Worm (Caenorhabditis elegans) whole organism, mixed stage, embryonic: ENCODE data around the gene Y53C12A.3.
A peak's percentile ranks its signal among the peaks of the same experiment; 100 is the strongest.
"Not testable (repeated sequence)": the region's sequence is repeated elsewhere in the genome, so short reads cannot be mapped to it uniquely, and the experiment has no call there.

ENCODE experiments used
- M03D4.4 ChIP-seq: sonication (generic microtip); optimal IDR thresholded peaks from 2 replicates; lab custom pipeline; 2017; ENCODE audit warnings: mild to moderate bottlenecking, missing genetic modification characterization, missing compliant biosample characterization
- blmp-1 ChIP-seq: fragments of 150-350 bp; optimal IDR thresholded peaks from 2 replicates; lab custom pipeline; 2014; ENCODE audit warnings: missing biosample characterization, missing genetic modification characterization
- ceh-39 ChIP-seq: fragments of 150-350 bp; optimal IDR thresholded peaks from 2 replicates; lab custom pipeline; 2014; ENCODE audit warnings: missing biosample characterization, missing genetic modification characterization
- ceh-43 ChIP-seq: fragments of 200-800 bp; sonication (Bioruptor generic); optimal IDR thresholded peaks from 2 replicates; lab custom pipeline; 2018; ENCODE audit warnings: mild to moderate bottlenecking, missing genetic modification characterization, moderate library complexity, missing compliant biosample characterization
- ces-1 ChIP-seq: fragments of 150-350 bp; optimal IDR thresholded peaks from 2 replicates; lab custom pipeline; 2014; ENCODE audit warnings: missing biosample characterization, missing genetic modification reagents, missing genetic modification characterization
- cnd-1 ChIP-seq: fragments of 200-800 bp; sonication (Bioruptor generic); optimal IDR thresholded peaks from 2 replicates; lab custom pipeline; 2018; ENCODE audit warnings: mild to moderate bottlenecking, missing genetic modification characterization, missing compliant biosample characterization
- drap-1 ChIP-seq: fragments of 200-800 bp; sonication (Bioruptor generic); optimal IDR thresholded peaks from 3 replicates; lab custom pipeline; 2018; ENCODE audit warnings: mild to moderate bottlenecking, missing genetic modification characterization, missing compliant biosample characterization
- elt-1 ChIP-seq: sonication (generic microtip); optimal IDR thresholded peaks from 2 replicates; lab custom pipeline; 2017; ENCODE audit warnings: missing genetic modification characterization, mild to moderate bottlenecking, missing compliant biosample characterization, antibody characterized with exemption, moderate library complexity, borderline replicate concordance; ENCODE audit not compliant: insufficient read depth
- elt-3 ChIP-seq: fragments of 150-350 bp; optimal IDR thresholded peaks from 2 replicates; lab custom pipeline; 2014; ENCODE audit warnings: missing biosample characterization, missing genetic modification characterization
- hlh-1 ChIP-seq: fragments of 150-350 bp; optimal IDR thresholded peaks from 2 replicates; lab custom pipeline; 2014; ENCODE audit warnings: missing biosample characterization, missing genetic modification reagents, missing genetic modification characterization
- lsy-2 ChIP-seq: fragments of 150-350 bp; optimal IDR thresholded peaks from 2 replicates; lab custom pipeline; 2014; ENCODE audit warnings: missing biosample characterization, missing genetic modification characterization
- mls-2 ChIP-seq: sonication (generic microtip); optimal IDR thresholded peaks from 2 replicates; lab custom pipeline; 2016; ENCODE audit warnings: mild to moderate bottlenecking, missing genetic modification characterization, moderate library complexity, missing compliant biosample characterization
- nhr-12 ChIP-seq: fragments of 150-350 bp; optimal IDR thresholded peaks from 2 replicates; lab custom pipeline; 2014; ENCODE audit warnings: missing biosample characterization, missing genetic modification characterization
- nhr-2 ChIP-seq: fragments of 150-350 bp; optimal IDR thresholded peaks from 2 replicates; lab custom pipeline; 2014; ENCODE audit warnings: missing biosample characterization, missing genetic modification characterization
- nhr-28 ChIP-seq: fragments of 150-350 bp; optimal IDR thresholded peaks from 2 replicates; lab custom pipeline; 2014; ENCODE audit warnings: missing biosample characterization, missing genetic modification characterization
- nhr-76 ChIP-seq: sonication (generic microtip); optimal IDR thresholded peaks from 2 replicates; lab custom pipeline; 2017; ENCODE audit warnings: missing biosample characterization, missing genetic modification characterization
- pha-4 ChIP-seq: fragments of 150-350 bp; optimal IDR thresholded peaks from 2 replicates; lab custom pipeline; 2018; ENCODE audit warnings: missing biosample characterization, missing genetic modification reagents, missing genetic modification characterization
- sptf-1 ChIP-seq: sonication (generic microtip); optimal IDR thresholded peaks from 2 replicates; lab custom pipeline; 2017; ENCODE audit warnings: mild to moderate bottlenecking, missing genetic modification characterization, moderate library complexity, missing compliant biosample characterization
- tbx-8 ChIP-seq: fragments of 200-800 bp; sonication (Bioruptor generic); optimal IDR thresholded peaks from 2 replicates; lab custom pipeline; 2018; ENCODE audit warnings: mild to moderate bottlenecking, missing genetic modification characterization, moderate library complexity, missing compliant biosample characterization
- unc-120 ChIP-seq: sonication (generic microtip); optimal IDR thresholded peaks from 2 replicates; lab custom pipeline; 2017; ENCODE audit warnings: missing genetic modification characterization, missing compliant biosample characterization; ENCODE audit not compliant: poor library complexity, severe bottlenecking
- unc-39 ChIP-seq: fragments of 150-350 bp; optimal IDR thresholded peaks from 2 replicates; lab custom pipeline; 2014; ENCODE audit warnings: missing biosample characterization, missing genetic modification characterization
- unc-62 ChIP-seq: fragments of 150-350 bp; optimal IDR thresholded peaks from 2 replicates; lab custom pipeline; 2014; ENCODE audit warnings: missing biosample characterization, missing genetic modification reagents, missing genetic modification characterization
- zip-8 ChIP-seq: fragments of 150-350 bp; optimal IDR thresholded peaks from 2 replicates; lab custom pipeline; 2014; ENCODE audit warnings: missing biosample characterization, missing genetic modification characterization

Y53C12A.3 gene

DNA sequence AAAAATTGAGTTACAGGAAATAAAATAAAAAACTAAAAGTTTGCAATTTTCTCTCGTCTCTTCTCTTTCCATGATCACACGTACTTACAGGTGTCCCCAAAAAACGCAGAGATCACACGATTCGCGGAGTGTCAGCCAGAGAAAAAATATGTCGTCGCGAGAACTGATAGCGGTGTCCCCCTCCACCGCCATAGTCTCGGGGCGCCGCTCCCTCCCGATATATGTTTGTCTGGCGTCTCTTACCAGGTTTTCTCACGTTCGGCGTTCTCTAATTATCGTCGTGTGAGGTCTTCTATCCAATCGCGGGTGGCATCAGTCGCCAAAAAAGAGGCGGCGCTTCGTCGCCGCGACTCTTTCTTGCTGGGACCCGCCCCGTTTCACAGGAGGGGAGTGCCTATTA, 25.8 kb upstream of the Y53C12A.3 start, which contains the start of gene mab-3:
TSS of gene mab-3 (plus strand) at position 328 of the 400 bp plus-strand sequence.
- TF ChIP-seq ces-1 (GFP tag; lab: Kevin White, UChicago); unc-120 (tag; lab: Kevin White, UChicago); lsy-2 (tag; lab: Kevin White, UChicago): not testable (repeated sequence)

DNA sequence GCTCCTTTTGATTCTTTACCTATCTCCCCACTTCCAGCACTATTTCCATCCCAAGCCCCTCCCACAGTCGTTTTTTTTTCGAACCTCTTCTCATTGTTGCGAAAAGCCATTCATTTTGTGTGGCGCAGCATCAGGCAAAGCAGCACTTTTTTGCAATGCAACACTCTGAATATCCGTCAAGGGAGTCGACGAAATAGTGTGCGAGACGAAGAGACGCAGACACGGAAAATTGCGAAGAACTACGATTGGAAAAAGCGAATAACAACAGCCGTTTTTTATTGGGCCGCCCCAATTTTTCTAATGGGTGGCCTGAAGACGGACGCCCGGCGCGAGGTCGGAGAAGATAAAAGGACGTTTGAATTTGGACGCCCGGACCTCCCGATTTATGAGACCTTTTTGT, 23.8 kb upstream of the Y53C12A.3 start:
- TF ChIP-seq blmp-1 (tag; lab: Kevin White, UChicago) (no peak), unc-39 (tag; lab: Kevin White, UChicago) (no peak)

DNA sequence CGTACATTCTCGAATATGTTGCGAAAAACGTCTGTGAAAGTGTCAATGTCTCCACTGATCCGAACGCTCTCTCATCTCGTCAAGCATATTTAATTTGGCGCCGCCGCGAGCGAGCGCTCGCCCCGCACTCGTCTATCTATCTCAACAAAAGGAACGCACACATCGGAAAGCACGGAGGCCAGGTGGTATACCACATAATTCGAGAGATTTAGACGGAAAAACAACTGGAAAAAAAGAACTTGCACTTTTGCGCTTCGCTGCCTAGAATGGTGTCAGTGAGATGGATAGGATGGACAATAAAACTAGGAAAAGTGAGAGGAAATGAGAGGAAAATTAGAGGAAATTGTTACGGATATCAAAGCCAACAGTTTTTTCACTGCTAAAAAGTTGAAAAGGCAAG, 23.2 kb upstream of the Y53C12A.3 start:
- TF ChIP-seq hlh-1 (no peak), ceh-39 (tag; lab: Kevin White, UChicago) (no peak), tbx-8 (GFP tag; lab: Kevin White, UChicago) (no peak), M03D4.4 (tag; lab: Kevin White, UChicago) (no peak), pha-4 (tag; lab: Kevin White, UChicago) (no peak), unc-62 (GFP tag; lab: Kevin White, UChicago) (no peak), sptf-1 (tag; lab: Kevin White, UChicago) (no peak), cnd-1 (tag; lab: Kevin White, UChicago) (no peak), nhr-76 (tag; lab: Kevin White, UChicago) (no peak), drap-1 (GFP tag; lab: Kevin White, UChicago) (no peak), nhr-12 (tag; lab: Kevin White, UChicago) (no peak), unc-120 (tag; lab: Kevin White, UChicago) (no peak), zip-8 (no peak)

DNA sequence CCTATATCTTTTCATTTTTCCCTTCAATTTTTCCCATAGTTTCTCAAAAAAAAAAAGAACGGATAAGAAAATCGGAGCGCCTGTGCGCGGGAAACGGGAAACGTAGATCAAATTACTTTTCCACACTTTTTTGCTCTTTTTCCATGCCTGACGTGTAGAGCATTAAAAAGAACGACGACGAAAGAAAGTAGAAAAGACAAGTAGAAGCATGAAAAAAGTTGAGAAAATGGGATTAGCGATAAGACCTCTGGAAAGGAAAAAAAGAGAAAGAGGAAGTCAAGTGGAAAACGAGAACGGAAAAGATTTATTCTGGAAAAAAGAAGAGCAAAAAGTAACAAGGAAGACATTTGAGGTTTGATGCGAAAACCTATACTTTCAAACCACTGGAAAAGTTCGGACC, 22.5 kb upstream of the Y53C12A.3 start:
- TF ChIP-seq sptf-1 (tag; lab: Kevin White, UChicago) = no peak

DNA sequence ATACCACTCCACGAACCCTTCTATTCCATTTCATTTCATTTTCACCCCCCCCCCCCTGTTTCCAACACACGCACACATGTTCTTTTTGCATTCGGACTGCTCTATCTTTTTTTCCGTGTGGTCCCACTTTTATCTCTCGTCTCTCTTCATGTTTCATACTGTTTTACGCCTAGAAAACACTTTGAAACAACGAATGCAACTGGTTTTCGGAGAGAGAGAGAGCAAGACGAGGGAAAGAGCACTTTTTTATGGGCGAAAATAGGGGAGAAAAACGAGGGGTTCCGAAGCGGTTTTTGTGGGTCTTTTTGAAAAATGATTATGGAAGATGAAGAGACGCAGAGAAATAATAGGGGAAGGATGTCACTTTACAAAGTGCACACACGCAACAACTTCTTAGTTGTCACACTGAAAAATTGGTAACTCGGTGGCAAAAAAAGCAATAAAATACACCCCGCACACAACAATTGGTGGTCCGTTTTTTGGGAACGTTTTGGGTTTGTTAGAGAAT, 21.2 kb upstream of the Y53C12A.3 start:
- TF ChIP-seq cnd-1 (tag; lab: Kevin White, UChicago) (no peak), hlh-1 (peak; percentile 0)

DNA sequence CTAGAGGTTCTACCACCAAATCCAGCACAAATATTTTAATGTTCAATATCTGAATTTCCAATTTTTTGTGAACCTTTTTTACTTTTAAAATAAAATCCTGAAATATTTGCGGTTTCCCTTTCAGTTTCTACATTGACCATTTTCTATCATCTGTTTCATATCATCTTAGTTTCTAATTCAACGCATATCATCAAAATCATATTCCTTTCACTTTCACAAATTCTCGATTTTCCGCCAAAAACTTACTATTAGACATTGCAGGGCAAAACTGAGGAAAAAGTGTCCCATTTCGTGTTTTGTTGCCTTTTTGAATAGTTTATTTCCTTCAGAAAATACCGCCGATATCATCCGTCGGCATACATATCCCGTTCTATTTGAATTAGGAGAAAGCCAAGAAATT, 19.0 kb upstream of the Y53C12A.3 start:
- TF ChIP-seq blmp-1 (tag; lab: Kevin White, UChicago) = peak; percentile 57
- TF ChIP-seq lsy-2 (tag; lab: Kevin White, UChicago) = no peak
- no peak for TF ChIP-seq pha-4 (tag; lab: Kevin White, UChicago)

DNA sequence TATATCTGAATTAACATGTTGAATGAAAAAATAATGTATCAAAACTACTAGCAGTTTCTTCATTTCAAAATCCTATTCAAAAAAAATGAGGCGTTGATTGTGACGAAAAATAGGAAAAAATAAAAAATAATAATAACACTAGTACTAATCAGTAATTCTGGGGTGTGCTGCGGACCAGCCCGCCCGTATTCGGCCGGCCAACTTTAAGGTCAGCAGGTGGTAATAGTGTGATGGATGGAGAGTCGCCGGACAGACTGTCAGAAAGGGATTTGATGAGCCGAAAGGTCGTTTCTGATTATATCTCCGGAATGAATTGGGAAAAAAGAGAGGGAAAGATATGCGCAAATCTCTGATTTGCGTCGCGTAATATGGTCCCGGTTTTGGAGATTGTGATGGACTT, 18.4 kb upstream of the Y53C12A.3 start, which contains the start of gene cutl-2:
TSS of gene cutl-2 (minus strand) at position 210 of the 400 bp plus-strand sequence.
- peak; percentile 79 for TF ChIP-seq elt-1 (tag; lab: Kevin White, UChicago)
- TF ChIP-seq nhr-12 (tag; lab: Kevin White, UChicago) = no peak
- TF ChIP-seq nhr-2 (tag; lab: Kevin White, UChicago) = peak; percentile 91
- TF ChIP-seq sptf-1 (tag; lab: Kevin White, UChicago) = no peak
- TF ChIP-seq, all 35 proteins: peak for 2

DNA sequence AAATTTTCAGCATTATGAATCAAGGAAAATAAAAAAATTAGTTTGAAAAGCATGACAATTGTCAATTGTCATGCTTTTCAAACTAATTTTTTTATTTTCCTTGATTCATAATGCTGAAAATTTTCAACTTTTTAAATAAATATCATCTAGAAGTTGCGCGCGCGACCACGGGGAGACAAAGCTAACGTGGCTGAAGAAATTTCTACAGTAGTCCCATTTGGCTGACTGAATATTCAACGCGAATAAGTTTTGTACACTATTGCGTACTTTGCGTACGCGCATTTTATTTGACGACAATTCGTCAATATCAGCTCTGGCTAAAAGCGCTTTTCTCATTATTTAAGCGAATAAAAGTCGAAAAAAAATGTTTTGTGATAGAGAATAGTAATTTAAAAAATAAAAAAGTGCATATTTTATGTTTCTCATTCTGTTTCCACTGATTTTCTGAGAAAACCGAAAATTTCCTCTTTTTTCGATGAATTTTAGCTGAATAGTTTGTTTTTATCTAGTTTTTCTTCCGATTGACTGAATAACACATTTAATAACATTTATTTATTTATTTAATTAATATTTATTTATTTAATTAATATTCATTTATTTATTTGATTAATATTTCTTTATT, 12.7 kb upstream of the Y53C12A.3 start, which contains the start of gene Y53C12A.11:
TSS of gene Y53C12A.11 (minus strand) at position 68 of the 622 bp plus-strand sequence.
- not testable (repeated sequence) for TF ChIP-seq ceh-43 (GFP tag; lab: Kevin White, UChicago); cnd-1 (tag; lab: Kevin White, UChicago); drap-1 (GFP tag; lab: Kevin White, UChicago)

DNA sequence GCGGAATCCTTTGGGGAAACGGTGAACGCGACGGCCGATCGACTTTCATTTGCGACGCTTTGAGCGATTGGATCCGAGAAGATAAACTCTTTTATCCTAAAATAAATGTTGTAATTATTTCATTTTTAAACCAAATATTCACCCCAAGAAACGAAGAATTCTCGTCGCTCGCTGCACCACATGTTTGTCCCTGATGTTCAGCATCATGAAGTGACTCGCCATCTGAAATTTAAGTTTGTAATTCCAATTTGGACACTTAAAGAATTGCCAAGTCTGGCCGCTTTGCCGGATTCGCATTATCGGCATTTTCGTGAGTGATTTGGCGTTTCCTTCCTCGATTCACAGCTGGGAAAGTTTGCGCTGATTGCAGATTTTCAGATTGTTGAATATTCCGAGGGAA, 11.9 kb upstream of the Y53C12A.3 start, which contains the start of gene Y53C12A.6:
TSS of gene Y53C12A.6 (minus strand) at position 101 of the 400 bp plus-strand sequence.
- TF ChIP-seq M03D4.4 (tag; lab: Kevin White, UChicago) = no peak
- TF ChIP-seq sptf-1 (tag; lab: Kevin White, UChicago) = no peak
- no peak for TF ChIP-seq nhr-28 (tag; lab: Kevin White, UChicago)
- no peak for TF ChIP-seq mls-2
- no peak for TF ChIP-seq elt-3
